Worm (Caenorhabditis elegans): Measurements from ENCODE around the gene fdgt-1.

ce11 chrII:1538589-1538988, 34.2 kb downstream of the fdgt-1 start, which contains the start of gene fbxb-44:
- no peak for TF ChIP-seq pha-4 (tag; optimal IDR thresholded peaks at IDR 0.05)
- no peak for TF ChIP-seq egl-27 (tag; optimal IDR thresholded peaks at IDR 0.05)
- TF ChIP-seq jun-1 (tag; optimal IDR thresholded peaks at IDR 0.05): no peak
- no peak for TF ChIP-seq nhr-43 (tag; optimal IDR thresholded peaks at IDR 0.05; ENCODE audit: poor library complexity, severe bottlenecking)
- TF ChIP-seq hmg-11 (tag; optimal IDR thresholded peaks at IDR 0.05): no peak
- TF ChIP-seq fos-1 (tag; optimal IDR thresholded peaks at IDR 0.05): no peak
- TF ChIP-seq nhr-23 (tag; optimal IDR thresholded peaks at IDR 0.05): no peak
- no peak for TF ChIP-seq nhr-77 (tag; optimal IDR thresholded peaks at IDR 0.05)
- TF ChIP-seq nhr-28 (tag; optimal IDR thresholded peaks at IDR 0.05): no peak
